Fruit fly (Drosophila melanogaster) whole organism, prepupa: ENCODE results near the gene CG4004.

ENCODE experiments used
- CG10631 ChIP-seq: fragments of 200-800 bp; sonication (Bioruptor generic); optimal IDR thresholded peaks from 2 replicates; lab custom pipeline; 2016; ENCODE audit warnings: missing biosample characterization, missing genetic modification characterization
- CG10669 ChIP-seq: fragments of 200-800 bp; sonication (Bioruptor generic); optimal IDR thresholded peaks from 3 replicates; lab custom pipeline; 2018; ENCODE audit warnings: missing biosample characterization, mild to moderate bottlenecking, missing genetic modification characterization, moderate library complexity
- CG11294 ChIP-seq: fragments of 200-800 bp; sonication (Bioruptor generic); IDR thresholded peaks from 2 replicates; pipeline ENCODE4 v1.3.6; 2022; ENCODE audit warnings: missing biosample characterization, missing genetic modification characterization
- CG11762 ChIP-seq: fragments of 200-800 bp; sonication (Bioruptor generic); optimal IDR thresholded peaks from 3 replicates; lab custom pipeline; 2016; ENCODE audit warnings: missing biosample characterization, missing genetic modification characterization; ENCODE audit not compliant: insufficient read depth
- CG1621 ChIP-seq: fragments of 200-800 bp; sonication (Bioruptor generic); optimal IDR thresholded peaks from 3 replicates; lab custom pipeline; 2018; ENCODE audit warnings: missing biosample characterization, mild to moderate bottlenecking, missing genetic modification characterization
- CG34406 ChIP-seq: fragments of 200-800 bp; sonication (Bioruptor generic); optimal IDR thresholded peaks from 3 replicates; lab custom pipeline; 2016; ENCODE audit warnings: missing biosample characterization, missing genetic modification characterization
- CG6854 ChIP-seq: fragments of 200-800 bp; sonication (Bioruptor generic); optimal IDR thresholded peaks from 2 replicates; lab custom pipeline; 2017; ENCODE audit warnings: missing biosample characterization, mild to moderate bottlenecking, missing genetic modification characterization
- Eip78C ChIP-seq: fragments of 200-800 bp; sonication (Bioruptor generic); peaks from one replicate; lab custom pipeline; 2016; ENCODE audit warnings: missing biosample characterization, missing genetic modification characterization
- Ets21C ChIP-seq: fragments of 200-800 bp; sonication (Bioruptor generic); optimal IDR thresholded peaks from 3 replicates; lab custom pipeline; 2016; ENCODE audit warnings: missing biosample characterization, missing genetic modification characterization
- Ets96B ChIP-seq: fragments of 200-800 bp; optimal IDR thresholded peaks from 2 replicates; lab custom pipeline; 2019; ENCODE audit warnings: missing biosample characterization, mild to moderate bottlenecking, missing genetic modification characterization, moderate library complexity
- Hr4 ChIP-seq: fragments of 200-800 bp; sonication (Bioruptor generic); optimal IDR thresholded peaks from 3 replicates; lab custom pipeline; 2016; ENCODE audit warnings: missing biosample characterization, missing genetic modification characterization
- Met ChIP-seq: fragments of 200-800 bp; sonication (Bioruptor generic); optimal IDR thresholded peaks from 3 replicates; lab custom pipeline; 2016; ENCODE audit warnings: missing biosample characterization, missing genetic modification characterization
- Smox ChIP-seq: fragments of 200-800 bp; sonication (Bioruptor generic); optimal IDR thresholded peaks from 3 replicates; lab custom pipeline; 2016; ENCODE audit warnings: missing biosample characterization, missing genetic modification characterization
- spab ChIP-seq: fragments of 200-800 bp; sonication (Bioruptor generic); optimal IDR thresholded peaks from 2 replicates; lab custom pipeline; 2017; ENCODE audit warnings: missing biosample characterization, mild to moderate bottlenecking, missing genetic modification characterization, missing genetic modification reagents

- TF ChIP-seq CG11762 (GFP tag; lab: Kevin White, UChicago) (peak; percentile 87), CG1621 (tag; lab: Kevin White, UChicago) (peak; percentile 87), CG10631 (peak; percentile 87), Met (GFP tag; lab: Kevin White, UChicago) (peak; percentile 86), CG10669 (GFP tag; lab: Kevin White, UChicago) (peak; percentile 90), Smox (GFP tag; lab: Kevin White, UChicago) (peak; percentile 83), Hr4 (GFP tag; lab: Kevin White, UChicago) (peak; percentile 82), CG11294 (GFP tag; lab: Robert Waterston, UW) (peak; percentile 74), Ets21C (peak; percentile 76), spab (peak; percentile 85), Ets96B (peak; percentile 87), Eip78C (GFP tag; lab: Kevin White, UChicago) (peak; percentile 96), CG34406 (peak; percentile 80), CG6854 (peak; percentile 2)
Observed at dm6 chrX:12719152-12719779, 24.7 kb upstream of the CG4004 start.
